Worm (Caenorhabditis elegans) whole organism, L4 larva: Measurements from ENCODE around the gene pms-2.

Source experiments
- D1046.2 ChIP-seq: fragments of 200-800 bp; sonication (Bioruptor generic); IDR thresholded peaks from 2 replicates; pipeline ENCODE4 v1.3.6; 2022; ENCODE audit warnings: missing genetic modification characterization, missing compliant biosample characterization
- F44E2.7 ChIP-seq: fragments of 200-800 bp; sonication (Bioruptor generic); IDR thresholded peaks from 2 replicates; pipeline ENCODE4 v2.1.2; 2022; ENCODE audit warnings: missing genetic modification characterization, missing compliant biosample characterization
- F49E8.2 ChIP-seq: sonication (generic microtip); optimal IDR thresholded peaks from 2 replicates; lab custom pipeline; 2016; ENCODE audit warnings: missing compliant biosample characterization, mild to moderate bottlenecking, missing genetic modification characterization, borderline replicate concordance
- T20F7.1 ChIP-seq: fragments of 200-800 bp; sonication (Bioruptor generic); optimal IDR thresholded peaks from 2 replicates; lab custom pipeline; 2018; ENCODE audit warnings: mild to moderate bottlenecking, missing genetic modification characterization, missing compliant biosample characterization
- T26A8.4 ChIP-seq: fragments of 200-800 bp; sonication (Bioruptor generic); IDR thresholded peaks from 2 replicates; pipeline ENCODE4 v1.3.6; 2022; ENCODE audit warnings: missing genetic modification characterization, missing compliant biosample characterization
- Y75B8A.6 ChIP-seq: fragments of 200-800 bp; sonication (Bioruptor generic); IDR thresholded peaks from 2 replicates; pipeline ENCODE4 v1.3.6; 2022; ENCODE audit warnings: missing genetic modification reagents, missing genetic modification characterization, missing compliant biosample characterization
- aha-1 ChIP-seq: fragments of 150-350 bp; peaks from one replicate; lab custom pipeline; 2014; ENCODE audit warnings: missing biosample characterization, missing genetic modification characterization
- aly-2 ChIP-seq: sonication (generic microtip); optimal IDR thresholded peaks from 2 replicates; lab custom pipeline; 2018; ENCODE audit warnings: missing biosample characterization, missing genetic modification characterization
- ama-1 ChIP-seq: fragments of 150-350 bp; optimal IDR thresholded peaks from 2 replicates; lab custom pipeline; 2014; ENCODE audit warnings: inconsistent platforms, mixed read lengths
- ceh-20 ChIP-seq: fragments of 200-800 bp; sonication (Bioruptor generic); IDR thresholded peaks from 2 replicates; pipeline ENCODE4 v1.3.6; 2022; ENCODE audit warnings: missing genetic modification reagents, missing genetic modification characterization, missing compliant biosample characterization
- ceh-44 ChIP-seq: fragments of 200-800 bp; sonication (Bioruptor generic); IDR thresholded peaks from 2 replicates; pipeline ENCODE4 v1.3.6; 2022; ENCODE audit warnings: missing genetic modification reagents, missing genetic modification characterization, missing compliant biosample characterization
- cey-2 ChIP-seq: sonication (generic microtip); optimal IDR thresholded peaks from 3 replicates; lab custom pipeline; 2017; ENCODE audit warnings: missing genetic modification characterization, mild to moderate bottlenecking, missing compliant biosample characterization, antibody characterized with exemption, borderline replicate concordance; ENCODE audit not compliant: insufficient read depth
- daf-16 ChIP-seq, 3 experiments: sonication (generic microtip); optimal IDR thresholded peaks; 2 replicates each; lab custom pipeline; 2016 to 2017; ENCODE audit warnings: missing genetic modification characterization in 3 of 3, missing genetic modification reagents in 3 of 3, mild to moderate bottlenecking in 2 of 3, missing compliant biosample characterization in 2 of 3, missing biosample characterization in 1 of 3, moderate library complexity in 1 of 3
- dpl-1 ChIP-seq: fragments of 150-350 bp; optimal IDR thresholded peaks from 2 replicates; lab custom pipeline; 2014; ENCODE audit warnings: missing biosample characterization, missing genetic modification reagents, missing genetic modification characterization
- dve-1 ChIP-seq: sonication (generic microtip); optimal IDR thresholded peaks from 2 replicates; lab custom pipeline; 2017; ENCODE audit warnings: antibody characterized with exemption, mild to moderate bottlenecking, missing genetic modification characterization, missing compliant biosample characterization; ENCODE audit not compliant: insufficient read depth
- fkh-10 ChIP-seq: fragments of 150-350 bp; optimal IDR thresholded peaks from 2 replicates; lab custom pipeline; 2014; ENCODE audit warnings: missing biosample characterization, missing genetic modification reagents, missing genetic modification characterization
- gei-8 ChIP-seq: fragments of 200-800 bp; sonication (Bioruptor generic); optimal IDR thresholded peaks from 2 replicates; lab custom pipeline; 2018; ENCODE audit warnings: mild to moderate bottlenecking, missing genetic modification characterization, missing compliant biosample characterization
- hif-1 ChIP-seq, 2 experiments: sonication (generic microtip); optimal IDR thresholded peaks; 2 replicates each; lab custom pipeline; 2016 to 2017; ENCODE audit warnings: missing compliant biosample characterization in 2 of 2, missing genetic modification characterization in 2 of 2, missing genetic modification reagents in 2 of 2, missing genotype in 2 of 2, mild to moderate bottlenecking in 1 of 2
- lin-13 ChIP-seq: fragments of 150-350 bp; optimal IDR thresholded peaks from 2 replicates; lab custom pipeline; 2014; ENCODE audit warnings: missing biosample characterization, missing genetic modification reagents, missing genetic modification characterization
- lin-29 ChIP-seq: fragments of 200-800 bp; sonication (Bioruptor generic); IDR thresholded peaks from 2 replicates; pipeline ENCODE4 v1.3.6; 2022; ENCODE audit warnings: missing genetic modification reagents, missing genetic modification characterization, missing compliant biosample characterization
- lin-38 ChIP-seq: fragments of 200-800 bp; sonication (Bioruptor generic); IDR thresholded peaks from 2 replicates; pipeline ENCODE4 v1.3.6; 2022; ENCODE audit warnings: missing genetic modification reagents, missing genetic modification characterization, missing compliant biosample characterization
- lin-39 ChIP-seq: fragments of 150-350 bp; optimal IDR thresholded peaks from 2 replicates; lab custom pipeline; 2014; ENCODE audit warnings: missing biosample characterization, missing genetic modification reagents, missing genetic modification characterization
- lsy-2 ChIP-seq, 2 experiments: fragments of 150-350 bp in 1 of 2; sonication (generic microtip) in 1 of 2; optimal IDR thresholded peaks; 2 replicates each; lab custom pipeline; 2014 to 2017; ENCODE audit warnings: missing biosample characterization in 2 of 2, missing genetic modification characterization in 2 of 2
- mdl-1 ChIP-seq, 2 experiments: fragments of 150-350 bp in 1 of 2; sonication (generic microtip) in 1 of 2; optimal IDR thresholded peaks; 2 replicates each; lab custom pipeline; 2014 to 2017; ENCODE audit warnings: missing biosample characterization in 2 of 2, missing genetic modification characterization in 2 of 2
- mdt-29 ChIP-seq: fragments of 200-800 bp; sonication (Bioruptor generic); IDR thresholded peaks from 2 replicates; pipeline ENCODE4 v1.3.6; 2022; ENCODE audit warnings: missing genetic modification reagents, missing genetic modification characterization, missing compliant biosample characterization
- mep-1 ChIP-seq: fragments of 150-350 bp; sonication (generic microtip); optimal IDR thresholded peaks from 3 replicates; lab custom pipeline; 2014; ENCODE audit warnings: missing biosample characterization, missing genetic modification characterization
- mxl-3 ChIP-seq: fragments of 200-800 bp; sonication (Bioruptor generic); optimal IDR thresholded peaks from 2 replicates; lab custom pipeline; 2018; ENCODE audit warnings: mild to moderate bottlenecking, missing genetic modification characterization, missing compliant biosample characterization
- nhr-10 ChIP-seq: fragments of 150-350 bp; optimal IDR thresholded peaks from 2 replicates; lab custom pipeline; 2014; ENCODE audit warnings: missing biosample characterization, missing genetic modification characterization
- nhr-102 ChIP-seq: sonication (generic microtip); optimal IDR thresholded peaks from 2 replicates; lab custom pipeline; 2016; ENCODE audit warnings: mild to moderate bottlenecking, missing genetic modification characterization, moderate library complexity, missing compliant biosample characterization
- nhr-11 ChIP-seq: fragments of 150-350 bp; optimal IDR thresholded peaks from 2 replicates; lab custom pipeline; 2014; ENCODE audit warnings: missing biosample characterization, missing genetic modification characterization
- nhr-111 ChIP-seq: fragments of 200-800 bp; sonication (Bioruptor generic); optimal IDR thresholded peaks from 2 replicates; lab custom pipeline; 2018; ENCODE audit warnings: mild to moderate bottlenecking, missing genetic modification characterization, missing compliant biosample characterization
- nhr-237 ChIP-seq: sonication (generic microtip); optimal IDR thresholded peaks from 2 replicates; lab custom pipeline; 2017; ENCODE audit warnings: missing biosample characterization, missing genetic modification characterization
- nhr-25 ChIP-seq: sonication (generic microtip); optimal IDR thresholded peaks from 2 replicates; lab custom pipeline; 2017; ENCODE audit warnings: missing genetic modification characterization, mild to moderate bottlenecking, missing compliant biosample characterization, antibody characterized with exemption, moderate library complexity, borderline replicate concordance; ENCODE audit not compliant: insufficient read depth
- nhr-41 ChIP-seq: fragments of 200-800 bp; sonication (Bioruptor generic); IDR thresholded peaks from 2 replicates; pipeline ENCODE4 v1.3.6; 2022; ENCODE audit warnings: missing genetic modification reagents, missing genetic modification characterization, missing compliant biosample characterization
- nhr-48 ChIP-seq: sonication (generic microtip); optimal IDR thresholded peaks from 2 replicates; lab custom pipeline; 2016; ENCODE audit warnings: mild to moderate bottlenecking, missing genetic modification characterization, missing compliant biosample characterization
- nhr-6 ChIP-seq: fragments of 150-350 bp; optimal IDR thresholded peaks from 2 replicates; lab custom pipeline; 2014; ENCODE audit warnings: missing biosample characterization, missing genetic modification characterization
- php-3 ChIP-seq: fragments of 200-800 bp; sonication (Bioruptor generic); IDR thresholded peaks from 2 replicates; pipeline ENCODE4 v1.3.6; 2022; ENCODE audit warnings: missing genetic modification reagents, missing genetic modification characterization, missing compliant biosample characterization
- pqm-1 ChIP-seq: sonication (generic microtip); optimal IDR thresholded peaks from 2 replicates; lab custom pipeline; 2017; ENCODE audit warnings: missing biosample characterization, missing genetic modification characterization
- rbr-2 ChIP-seq: sonication (generic microtip); optimal IDR thresholded peaks from 2 replicates; lab custom pipeline; 2016; ENCODE audit warnings: missing genotype, missing genetic modification characterization, missing compliant biosample characterization
- set-16 ChIP-seq: fragments of 200-800 bp; sonication (Bioruptor generic); IDR thresholded peaks from 2 replicates; pipeline ENCODE4 v1.3.6; 2022; ENCODE audit warnings: missing genetic modification reagents, missing genetic modification characterization, missing compliant biosample characterization
- skn-1 ChIP-seq: fragments of 150-350 bp; optimal IDR thresholded peaks from 2 replicates; lab custom pipeline; 2014; ENCODE audit warnings: missing biosample characterization, missing genetic modification characterization
- snpc-1.2 ChIP-seq: fragments of 200-800 bp; sonication (Bioruptor generic); IDR thresholded peaks from 2 replicates; pipeline ENCODE4 v1.3.6; 2022; ENCODE audit warnings: missing genetic modification reagents, missing genetic modification characterization, missing compliant biosample characterization
- tra-1 ChIP-seq: fragments of 200-800 bp; sonication (Bioruptor generic); IDR thresholded peaks from 2 replicates; pipeline ENCODE4 v1.3.6; 2022; ENCODE audit warnings: missing genetic modification reagents, missing genetic modification characterization, missing compliant biosample characterization
- zag-1 ChIP-seq: fragments of 150-350 bp; optimal IDR thresholded peaks from 2 replicates; lab custom pipeline; 2014; ENCODE audit warnings: missing biosample characterization, missing genetic modification characterization
- zfp-3 ChIP-seq: fragments of 200-800 bp; sonication (Bioruptor generic); conservative IDR thresholded peaks from 2 replicates; pipeline ENCODE4 v1.3.6; 2022; ENCODE audit warnings: missing genetic modification reagents, missing genetic modification characterization, missing compliant biosample characterization
- zip-11 ChIP-seq: fragments of 200-800 bp; sonication (Bioruptor generic); IDR thresholded peaks from 2 replicates; pipeline ENCODE4 v1.3.6; 2022; ENCODE audit warnings: missing genetic modification characterization, missing compliant biosample characterization
- zip-2 ChIP-seq: fragments of 150-350 bp; optimal IDR thresholded peaks from 2 replicates; lab custom pipeline; 2014; ENCODE audit warnings: missing biosample characterization, missing genetic modification characterization
- ztf-11 ChIP-seq: fragments of 150-350 bp; optimal IDR thresholded peaks from 2 replicates; lab custom pipeline; 2014; ENCODE audit warnings: missing biosample characterization, missing genetic modification characterization
- ztf-7 ChIP-seq: fragments of 150-350 bp; optimal IDR thresholded peaks from 2 replicates; lab custom pipeline; 2014; ENCODE audit warnings: missing biosample characterization, missing genetic modification characterization

Gene pms-2

ce11 chrV:11552379-11552778 lies 18.0 kb downstream of the pms-2 start, which contains the start of gene srx-85:
srx-85 (plus strand) TSS chrV:11552679.
- TF ChIP-seq ama-1 (no peak), ztf-11 (tag; lab: Kevin White, UChicago) (no peak), aha-1 (tag; lab: Kevin White, UChicago) (no peak), nhr-102 (tag; lab: Kevin White, UChicago) (no peak), fkh-10 (GFP tag; lab: Kevin White, UChicago) (no peak)

ce11 chrV:11548914-11549406 lies 21.4 kb downstream of the pms-2 start, which contains the start of the genes F38B7.17 and F38B7.3:
F38B7.17 (minus strand) TSS chrV:11548964.
F38B7.3 (plus strand) TSS chrV:11549107.
- TF ChIP-seq mdl-1 (tag; optimal IDR thresholded peaks at IDR 0.05; lab: Kevin White, UChicago) (peak; percentile 66 to 91), dpl-1 (peak; percentile 27), nhr-25 (tag; lab: Kevin White, UChicago) (peak; percentile 63), pqm-1 (tag; lab: Kevin White, UChicago) (peak; percentile 66), hif-1 (tag; optimal IDR thresholded peaks at IDR 0.05; lab: Kevin White, UChicago) (no peak), ceh-44 (no peak), nhr-41 (GFP tag; lab: Robert Waterston, UW) (no peak), dve-1 (tag; lab: Kevin White, UChicago) (peak; percentile 83), zip-11 (GFP tag; lab: Robert Waterston, UW) (no peak), Y75B8A.6 (no peak), mep-1 (peak; percentile 48), lsy-2 (tag; optimal IDR thresholded peaks at IDR 0.05; lab: Kevin White, UChicago) (peak in 1 of 2 experiments; percentile 61), nhr-237 (tag; lab: Kevin White, UChicago) (no peak), T20F7.1 (peak; percentile 39), tra-1 (no peak), aha-1 (tag; lab: Kevin White, UChicago) (no peak), mxl-3 (peak; percentile 63), gei-8 (no peak), lin-38 (GFP tag; lab: Robert Waterston, UW) (no peak), nhr-11 (tag; lab: Kevin White, UChicago) (peak; percentile 60), nhr-111 (GFP tag; lab: Kevin White, UChicago) (no peak), T26A8.4 (GFP tag; lab: Robert Waterston, UW) (no peak), D1046.2 (GFP tag; lab: Robert Waterston, UW) (no peak), nhr-10 (no peak), mdt-29 (no peak), lin-29 (GFP tag; lab: Robert Waterston, UW) (no peak), zag-1 (no peak), F44E2.7 (GFP tag; lab: Robert Waterston, UW) (no peak), fkh-10 (GFP tag; lab: Kevin White, UChicago) (no peak), daf-16 (GFP tag; optimal IDR thresholded peaks at IDR 0.05; lab: Kevin White, UChicago) (no peak), daf-16 (tag; optimal IDR thresholded peaks at IDR 0.05; lab: Kevin White, UChicago) (peak; percentile 85), cey-2 (tag; lab: Kevin White, UChicago) (no peak), snpc-1.2 (GFP tag; lab: Robert Waterston, UW) (no peak), F49E8.2 (no peak), lin-39 (no peak), set-16 (no peak), rbr-2 (tag; lab: Kevin White, UChicago) (peak; percentile 61), skn-1 (tag; lab: Kevin White, UChicago) (no peak), aly-2 (tag; lab: Kevin White, UChicago) (no peak), zfp-3 (GFP tag; lab: Robert Waterston, UW) (no peak), nhr-6 (tag; lab: Kevin White, UChicago) (peak; percentile 27), php-3 (GFP tag; lab: Robert Waterston, UW) (no peak), zip-2 (tag; lab: Kevin White, UChicago) (no peak), lin-13 (no peak), ztf-7 (tag; lab: Kevin White, UChicago) (peak; percentile 7), ceh-20 (no peak), nhr-48 (tag; lab: Kevin White, UChicago) (peak; percentile 17)
